Fruit fly (Drosophila melanogaster) whole organism, prepupa: ENCODE results near the gene Ir76a.

Experiments used
- Blimp-1 ChIP-seq: fragments of 200-800 bp; sonication (Bioruptor generic); optimal IDR thresholded peaks from 3 replicates; lab custom pipeline; 2017; ENCODE audit warnings: missing biosample characterization, missing genetic modification characterization, mild to moderate bottlenecking, moderate library complexity, missing genetic modification reagents
- CG10669 ChIP-seq: fragments of 200-800 bp; sonication (Bioruptor generic); optimal IDR thresholded peaks from 3 replicates; lab custom pipeline; 2018; ENCODE audit warnings: missing biosample characterization, mild to moderate bottlenecking, missing genetic modification characterization, moderate library complexity
- CG11294 ChIP-seq: fragments of 200-800 bp; sonication (Bioruptor generic); IDR thresholded peaks from 2 replicates; pipeline ENCODE4 v1.3.6; 2022; ENCODE audit warnings: missing biosample characterization, missing genetic modification characterization
- CG11762 ChIP-seq: fragments of 200-800 bp; sonication (Bioruptor generic); optimal IDR thresholded peaks from 3 replicates; lab custom pipeline; 2016; ENCODE audit warnings: missing biosample characterization, missing genetic modification characterization; ENCODE audit not compliant: insufficient read depth
- CG11902 ChIP-seq: fragments of 200-800 bp; sonication (Bioruptor generic); optimal IDR thresholded peaks from 3 replicates; lab custom pipeline; 2016; ENCODE audit warnings: missing biosample characterization, missing genetic modification characterization
- CG15336 ChIP-seq: fragments of 200-800 bp; sonication (Bioruptor generic); IDR thresholded peaks from 2 replicates; pipeline ENCODE4 v1.3.6; 2022; ENCODE audit warnings: missing biosample characterization, missing genetic modification characterization
- CG1621 ChIP-seq: fragments of 200-800 bp; sonication (Bioruptor generic); optimal IDR thresholded peaks from 3 replicates; lab custom pipeline; 2018; ENCODE audit warnings: missing biosample characterization, mild to moderate bottlenecking, missing genetic modification characterization
- CG16779 ChIP-seq: fragments of 200-800 bp; sonication (Bioruptor generic); optimal IDR thresholded peaks from 3 replicates; lab custom pipeline; 2017; ENCODE audit warnings: missing biosample characterization, mild to moderate bottlenecking, missing genetic modification characterization
- CG3032 ChIP-seq: fragments of 200-800 bp; optimal IDR thresholded peaks from 2 replicates; lab custom pipeline; 2019; ENCODE audit warnings: missing biosample characterization, mild to moderate bottlenecking, missing genetic modification characterization, moderate library complexity
- CG34406 ChIP-seq: fragments of 200-800 bp; sonication (Bioruptor generic); optimal IDR thresholded peaks from 3 replicates; lab custom pipeline; 2016; ENCODE audit warnings: missing biosample characterization, missing genetic modification characterization
- CG3919 ChIP-seq: fragments of 200-800 bp; sonication (Bioruptor generic); optimal IDR thresholded peaks from 3 replicates; lab custom pipeline; 2016; ENCODE audit warnings: missing biosample characterization, missing genetic modification characterization
- CG4318 ChIP-seq: fragments of 200-800 bp; sonication (Bioruptor generic); optimal IDR thresholded peaks from 3 replicates; lab custom pipeline; 2017; ENCODE audit warnings: missing biosample characterization, mild to moderate bottlenecking, missing genetic modification characterization
- CG6163 ChIP-seq: fragments of 200-800 bp; sonication (Bioruptor generic); IDR thresholded peaks from 3 replicates; pipeline ENCODE4 v1.3.6; 2022; ENCODE audit warnings: missing biosample characterization, missing genetic modification characterization
- CG6808 ChIP-seq: fragments of 200-800 bp; sonication (Bioruptor generic); optimal IDR thresholded peaks from 3 replicates; lab custom pipeline; 2017; ENCODE audit warnings: missing biosample characterization, missing genetic modification characterization, mild to moderate bottlenecking, moderate library complexity, missing genetic modification reagents
- CG6854 ChIP-seq: fragments of 200-800 bp; sonication (Bioruptor generic); optimal IDR thresholded peaks from 2 replicates; lab custom pipeline; 2017; ENCODE audit warnings: missing biosample characterization, mild to moderate bottlenecking, missing genetic modification characterization
- CG7368 ChIP-seq: fragments of 200-800 bp; sonication (Bioruptor generic); optimal IDR thresholded peaks from 3 replicates; lab custom pipeline; 2016; ENCODE audit warnings: missing biosample characterization, missing genetic modification characterization
- CG8119 ChIP-seq: fragments of 200-800 bp; sonication (Bioruptor generic); IDR thresholded peaks from 3 replicates; pipeline ENCODE4 v1.3.6; 2022; ENCODE audit warnings: missing biosample characterization, missing genetic modification characterization
- CG8319 ChIP-seq: fragments of 200-800 bp; sonication (Bioruptor generic); optimal IDR thresholded peaks from 3 replicates; lab custom pipeline; 2016; ENCODE audit warnings: missing biosample characterization, missing genetic modification characterization
- CG8632 ChIP-seq: fragments of 200-800 bp; sonication (Bioruptor generic); optimal IDR thresholded peaks from 3 replicates; lab custom pipeline; 2016; ENCODE audit warnings: missing biosample characterization, missing genetic modification characterization
- Eip75B ChIP-seq: fragments of 200-800 bp; sonication (Bioruptor generic); optimal IDR thresholded peaks from 3 replicates; lab custom pipeline; 2016; ENCODE audit warnings: missing biosample characterization, missing genetic modification characterization
- Eip78C ChIP-seq: fragments of 200-800 bp; sonication (Bioruptor generic); peaks from one replicate; lab custom pipeline; 2016; ENCODE audit warnings: missing biosample characterization, missing genetic modification characterization
- Eip93F ChIP-seq: fragments of 200-800 bp; sonication (Bioruptor generic); optimal IDR thresholded peaks from 2 replicates; lab custom pipeline; 2016; ENCODE audit warnings: missing biosample characterization, mild to moderate bottlenecking, missing genetic modification characterization
- Ets21C ChIP-seq: fragments of 200-800 bp; sonication (Bioruptor generic); optimal IDR thresholded peaks from 3 replicates; lab custom pipeline; 2016; ENCODE audit warnings: missing biosample characterization, missing genetic modification characterization
- Ets96B ChIP-seq: fragments of 200-800 bp; optimal IDR thresholded peaks from 2 replicates; lab custom pipeline; 2019; ENCODE audit warnings: missing biosample characterization, mild to moderate bottlenecking, missing genetic modification characterization, moderate library complexity
- Gug ChIP-seq: fragments of 200-800 bp; sonication (Bioruptor generic); IDR thresholded peaks from 2 replicates; pipeline ENCODE4 v1.3.6; 2022; ENCODE audit warnings: missing biosample characterization, missing genetic modification characterization
- Hr38 ChIP-seq: sonication (Bioruptor generic); optimal IDR thresholded peaks from 2 replicates; lab custom pipeline; 2016; ENCODE audit warnings: missing biosample characterization, missing genetic modification characterization
- Hr39 ChIP-seq: fragments of 200-800 bp; sonication (Bioruptor generic); optimal IDR thresholded peaks from 2 replicates; lab custom pipeline; 2016; ENCODE audit warnings: missing biosample characterization, missing genetic modification characterization
- Hr4 ChIP-seq: fragments of 200-800 bp; sonication (Bioruptor generic); optimal IDR thresholded peaks from 3 replicates; lab custom pipeline; 2016; ENCODE audit warnings: missing biosample characterization, missing genetic modification characterization
- Lpt ChIP-seq: fragments of 200-800 bp; sonication (Bioruptor generic); optimal IDR thresholded peaks from 3 replicates; lab custom pipeline; 2016; ENCODE audit warnings: missing biosample characterization, missing genetic modification characterization
- Met ChIP-seq: fragments of 200-800 bp; sonication (Bioruptor generic); optimal IDR thresholded peaks from 3 replicates; lab custom pipeline; 2016; ENCODE audit warnings: missing biosample characterization, missing genetic modification characterization
- OdsH ChIP-seq: fragments of 200-800 bp; sonication (Bioruptor generic); optimal IDR thresholded peaks from 3 replicates; lab custom pipeline; 2016; ENCODE audit warnings: missing biosample characterization, missing genetic modification characterization
- Smox ChIP-seq: fragments of 200-800 bp; sonication (Bioruptor generic); optimal IDR thresholded peaks from 3 replicates; lab custom pipeline; 2016; ENCODE audit warnings: missing biosample characterization, missing genetic modification characterization
- Sox102F ChIP-seq: fragments of 200-800 bp; sonication (Bioruptor generic); optimal IDR thresholded peaks from 2 replicates; lab custom pipeline; 2016; ENCODE audit warnings: missing biosample characterization, mild to moderate bottlenecking, missing genetic modification characterization
- Sox14 ChIP-seq: fragments of 200-800 bp; sonication (Bioruptor generic); optimal IDR thresholded peaks from 3 replicates; lab custom pipeline; 2016; ENCODE audit warnings: missing biosample characterization, missing genetic modification characterization
- dac ChIP-seq: fragments of 200-800 bp; sonication (Bioruptor generic); optimal IDR thresholded peaks from 2 replicates; lab custom pipeline; 2017; ENCODE audit warnings: missing biosample characterization, mild to moderate bottlenecking, missing genetic modification characterization
- dsx ChIP-seq: fragments of 200-800 bp; optimal IDR thresholded peaks from 3 replicates; lab custom pipeline; 2019; ENCODE audit warnings: missing biosample characterization, mild to moderate bottlenecking, missing genetic modification characterization, moderate library complexity; ENCODE audit not compliant: poor library complexity, severe bottlenecking
- eg ChIP-seq: fragments of 200-800 bp; sonication (Bioruptor generic); IDR thresholded peaks from 3 replicates; pipeline ENCODE4 v1.3.6; 2022; ENCODE audit warnings: missing biosample characterization, missing genetic modification characterization
- esn ChIP-seq: fragments of 200-800 bp; sonication (Bioruptor generic); optimal IDR thresholded peaks from 2 replicates; lab custom pipeline; 2016; ENCODE audit warnings: missing biosample characterization, mild to moderate bottlenecking, missing genetic modification characterization, moderate library complexity
- fd59A ChIP-seq: fragments of 200-800 bp; sonication (Bioruptor generic); optimal IDR thresholded peaks from 2 replicates; lab custom pipeline; 2017; ENCODE audit warnings: missing biosample characterization, mild to moderate bottlenecking, missing genetic modification characterization, missing genetic modification reagents
- fd85E ChIP-seq: fragments of 200-800 bp; sonication (Bioruptor generic); optimal IDR thresholded peaks from 3 replicates; lab custom pipeline; 2016; ENCODE audit warnings: missing biosample characterization, missing genetic modification characterization
- fkh ChIP-seq: fragments of 200-800 bp; sonication (Bioruptor generic); optimal IDR thresholded peaks from 3 replicates; lab custom pipeline; 2017; ENCODE audit warnings: missing biosample characterization, mild to moderate bottlenecking, missing genetic modification characterization, moderate library complexity
- lz ChIP-seq: fragments of 200-800 bp; sonication (Bioruptor generic); optimal IDR thresholded peaks from 3 replicates; lab custom pipeline; 2016; ENCODE audit warnings: missing biosample characterization, missing genetic modification characterization
- pdm3 ChIP-seq: fragments of 200-800 bp; sonication (Bioruptor generic); optimal IDR thresholded peaks from 3 replicates; lab custom pipeline; 2016; ENCODE audit warnings: missing biosample characterization, missing genetic modification characterization
- salr ChIP-seq, 2 experiments: fragments of 200-800 bp; sonication (Bioruptor generic); optimal IDR thresholded peaks; 3 replicates each; lab custom pipeline; 2016 to 2018; ENCODE audit warnings: missing biosample characterization in 2 of 2, missing genetic modification characterization in 2 of 2, mild to moderate bottlenecking in 1 of 2
- topi ChIP-seq: fragments of 200-800 bp; sonication (Bioruptor generic); optimal IDR thresholded peaks from 3 replicates; lab custom pipeline; 2016; ENCODE audit warnings: missing biosample characterization, missing genetic modification characterization
- vri ChIP-seq: fragments of 200-800 bp; sonication (Bioruptor generic); optimal IDR thresholded peaks from 3 replicates; lab custom pipeline; 2016; ENCODE audit warnings: missing biosample characterization, mild to moderate bottlenecking, missing genetic modification characterization

The Ir76a gene

dm6 chr3L:19817807-19818531 lies 18.9 kb downstream of the Ir76a start, which contains the start of the genes Fibp and Deaf1 (continued):
- TF ChIP-seq CG6854 = no peak
- TF ChIP-seq fkh (GFP tag; lab: Kevin White, UChicago) = peak; percentile 28
- peak; percentile 56 for TF ChIP-seq CG7368 (GFP tag; lab: Kevin White, UChicago)
- TF ChIP-seq vri (GFP tag; lab: Kevin White, UChicago) = no peak
- peak; percentile 77 for TF ChIP-seq Met (GFP tag; lab: Kevin White, UChicago)
- no peak for TF ChIP-seq Sox102F
- peak; percentile 72 for TF ChIP-seq CG3919 (GFP tag; lab: Kevin White, UChicago)
- TF ChIP-seq lz (GFP tag; lab: Kevin White, UChicago) = peak; percentile 87
- TF ChIP-seq topi (GFP tag; lab: Kevin White, UChicago) = peak; percentile 77
- peak; percentile 18 for TF ChIP-seq CG1621 (tag; lab: Kevin White, UChicago)
- TF ChIP-seq, all 60 proteins: peak for 41

- TF ChIP-seq CG7368 (GFP tag; lab: Kevin White, UChicago) (peak; percentile 73), CG8632 (GFP tag; lab: Kevin White, UChicago) (no peak)
Measured at dm6 chr3L:19818701-19819100, 19.6 kb downstream of the Ir76a start.

- TF ChIP-seq fd59A (GFP tag; lab: Kevin White, UChicago) = no peak
- TF ChIP-seq Sox102F = no peak
- no peak for TF ChIP-seq CG10669
- no peak for TF ChIP-seq salr (GFP tag; optimal IDR thresholded peaks at IDR 0.05; lab: Kevin White, UChicago)
- TF ChIP-seq Lpt (GFP tag; lab: Kevin White, UChicago) = no peak
- no peak for TF ChIP-seq Smox (GFP tag; lab: Kevin White, UChicago)
- no peak for TF ChIP-seq CG6808 (GFP tag; lab: Kevin White, UChicago)
- TF ChIP-seq Ets21C = no peak
- no peak for TF ChIP-seq CG11762
- peak; percentile 54 for TF ChIP-seq esn (GFP tag; lab: Kevin White, UChicago)
- peak; percentile 47; the same call in 2 of the 3 replicates for TF ChIP-seq CG6163 (GFP tag; lab: Robert Waterston, UW)
- peak; percentile 83 for TF ChIP-seq Eip78C (GFP tag; lab: Kevin White, UChicago)
- TF ChIP-seq fd85E (GFP tag; lab: Kevin White, UChicago) = no peak
- no peak for TF ChIP-seq dac (GFP tag; lab: Kevin White, UChicago)
- TF ChIP-seq pdm3 (GFP tag; lab: Kevin White, UChicago) = no peak
- TF ChIP-seq CG15336 (GFP tag; lab: Robert Waterston, UW) = 0 out of 2 replicates have a peak, but pooled peaks have one; percentile 12
- no peak for TF ChIP-seq CG7368 (GFP tag; lab: Kevin White, UChicago)
- no peak for TF ChIP-seq Ets96B (tag; lab: Kevin White, UChicago)
- peak; percentile 58 for TF ChIP-seq CG6854
- no peak for TF ChIP-seq CG11294
- no peak for TF ChIP-seq CG11902 (GFP tag; lab: Kevin White, UChicago)
- TF ChIP-seq eg (GFP tag; lab: Robert Waterston, UW) = no peak
- no peak for TF ChIP-seq CG1621 (tag; lab: Kevin White, UChicago)
- TF ChIP-seq Sox14 (GFP tag; lab: Kevin White, UChicago) = peak; percentile 71
- TF ChIP-seq CG4318 (GFP tag; lab: Kevin White, UChicago) = no peak
- peak; percentile 81 for TF ChIP-seq Blimp-1 (GFP tag; lab: Kevin White, UChicago)
- TF ChIP-seq Eip93F (GFP tag; lab: Kevin White, UChicago) = peak; percentile 45
- TF ChIP-seq Eip75B = no peak
- TF ChIP-seq CG34406 (GFP tag; lab: Kevin White, UChicago) = no peak
- TF ChIP-seq Hr4 = no peak
- TF ChIP-seq Gug (GFP tag; lab: Robert Waterston, UW) = no peak
- TF ChIP-seq CG8319 (GFP tag; lab: Kevin White, UChicago) = no peak
- no peak for TF ChIP-seq Hr39 (GFP tag; lab: Kevin White, UChicago)
- TF ChIP-seq CG3032 = no peak
- no peak for TF ChIP-seq OdsH (GFP tag; lab: Kevin White, UChicago)
- TF ChIP-seq CG16779 = no peak
- no peak for TF ChIP-seq Met (GFP tag; lab: Kevin White, UChicago)
- TF ChIP-seq topi (GFP tag; lab: Kevin White, UChicago) = peak; percentile 17
- TF ChIP-seq dsx (GFP tag; lab: Kevin White, UChicago) = no peak
- peak; percentile 22; the same call in 1 of the 3 replicates for TF ChIP-seq CG8119
- no peak for TF ChIP-seq Hr38 (GFP tag; lab: Kevin White, UChicago)
Measured at dm6 chr3L:19833227-19833626, 34.1 kb downstream of the Ir76a start.
